Fruit fly (Drosophila melanogaster) whole organism, embryonic: ENCODE measurements around the gene CG1622.

Experiments
- Ada2b ChIP-seq: fragments of 200-800 bp; sonication (Bioruptor generic); IDR thresholded peaks from 2 replicates; pipeline ENCODE4 v1.3.6; 2022; ENCODE audit warnings: missing biosample characterization, missing genetic modification characterization
- Bdp1 ChIP-seq: fragments of 200-800 bp; sonication (Bioruptor generic); optimal IDR thresholded peaks from 3 replicates; lab custom pipeline; 2016; ENCODE audit warnings: missing biosample characterization, missing genetic modification characterization
- Bgb ChIP-seq: fragments of 200-800 bp; sonication (Bioruptor generic); IDR thresholded peaks from 2 replicates; pipeline ENCODE4 v1.3.6; 2022; ENCODE audit warnings: missing biosample characterization, missing genetic modification characterization; ENCODE audit not compliant: partially characterized antibody
- CG11560 ChIP-seq: fragments of 200-800 bp; sonication (Bioruptor generic); IDR thresholded peaks from 3 replicates; pipeline ENCODE4 v1.3.6; 2022; ENCODE audit warnings: missing biosample characterization, missing genetic modification characterization
- CG11695 ChIP-seq: fragments of 200-800 bp; sonication (Bioruptor generic); IDR thresholded peaks from 3 replicates; pipeline ENCODE4 v1.3.6; 2022; ENCODE audit warnings: missing biosample characterization, missing genetic modification characterization
- CG14014 ChIP-seq: fragments of 200-800 bp; sonication (Bioruptor generic); IDR thresholded peaks from 2 replicates; pipeline ENCODE4 v1.3.6; 2022; ENCODE audit warnings: missing biosample characterization, missing genetic modification characterization
- CG14860 ChIP-seq: fragments of 200-800 bp; sonication (Bioruptor generic); IDR thresholded peaks from 3 replicates; pipeline ENCODE4 v1.3.6; 2022; ENCODE audit warnings: missing biosample characterization, missing genetic modification characterization; ENCODE audit not compliant: partially characterized antibody
- CG17328 ChIP-seq: fragments of 200-800 bp; sonication (Bioruptor generic); IDR thresholded peaks from 2 replicates; pipeline ENCODE4 v1.3.6; 2022; ENCODE audit warnings: missing biosample characterization, missing genetic modification characterization
- CG18599 ChIP-seq: fragments of 200-800 bp; sonication (Bioruptor generic); optimal IDR thresholded peaks from 3 replicates; lab custom pipeline; 2017; ENCODE audit warnings: missing biosample characterization, missing genetic modification characterization, mild to moderate bottlenecking, moderate library complexity, missing genetic modification reagents
- CG2129 ChIP-seq: fragments of 200-800 bp; sonication (Bioruptor generic); IDR thresholded peaks from 2 replicates; pipeline ENCODE4 v1.3.6; 2022; ENCODE audit warnings: missing biosample characterization, missing genetic modification characterization; ENCODE audit not compliant: partially characterized antibody
- CG2678 ChIP-seq: fragments of 200-800 bp; sonication (Bioruptor generic); optimal IDR thresholded peaks from 3 replicates; lab custom pipeline; 2019; ENCODE audit warnings: missing biosample characterization, mild to moderate bottlenecking, missing genetic modification characterization, moderate library complexity
- CG3281 ChIP-seq: fragments of 200-800 bp; sonication (Bioruptor generic); optimal IDR thresholded peaks from 3 replicates; lab custom pipeline; 2017; ENCODE audit warnings: missing biosample characterization, mild to moderate bottlenecking, missing genetic modification characterization
- CG3407 ChIP-seq: fragments of 200-800 bp; sonication (Bioruptor generic); optimal IDR thresholded peaks from 2 replicates; lab custom pipeline; 2018; ENCODE audit warnings: missing biosample characterization, mild to moderate bottlenecking, missing genetic modification characterization
- CG3995 ChIP-seq: fragments of 200-800 bp; sonication (Bioruptor generic); optimal IDR thresholded peaks from 3 replicates; lab custom pipeline; 2016; ENCODE audit warnings: missing biosample characterization, missing genetic modification characterization
- CG6791 ChIP-seq: fragments of 200-800 bp; sonication (Bioruptor generic); IDR thresholded peaks from 3 replicates; pipeline ENCODE4 v1.3.6; 2022; ENCODE audit warnings: missing biosample characterization, missing genetic modification characterization; ENCODE audit not compliant: partially characterized antibody
- CG7357 ChIP-seq: fragments of 200-800 bp; sonication (Bioruptor generic); IDR thresholded peaks from 3 replicates; pipeline ENCODE4 v1.3.6; 2022; ENCODE audit warnings: missing biosample characterization, missing genetic modification characterization
- CG7839 ChIP-seq: fragments of 200-800 bp; sonication (Bioruptor generic); optimal IDR thresholded peaks from 3 replicates; lab custom pipeline; 2018; ENCODE audit warnings: missing biosample characterization, mild to moderate bottlenecking, missing genetic modification characterization, moderate library complexity
- Drgx ChIP-seq: fragments of 200-800 bp; sonication (Bioruptor generic); IDR thresholded peaks from 2 replicates; pipeline ENCODE4 v1.3.6; 2022; ENCODE audit warnings: missing biosample characterization, missing genetic modification characterization
- Med ChIP-seq: fragments of 200-800 bp; sonication (Bioruptor generic); peaks from one replicate; lab custom pipeline; 2016; ENCODE audit warnings: missing biosample characterization, missing genetic modification characterization, mild to moderate bottlenecking, inconsistent platforms, moderate library complexity
- Rfx ChIP-seq: fragments of 200-800 bp; sonication (Bioruptor generic); IDR thresholded peaks from 2 replicates; pipeline ENCODE4 v1.3.6; 2022; ENCODE audit warnings: missing biosample characterization, missing genetic modification characterization
- Vsx1 ChIP-seq: fragments of 200-800 bp; sonication (Bioruptor generic); optimal IDR thresholded peaks from 2 replicates; lab custom pipeline; 2017; ENCODE audit warnings: missing biosample characterization, mild to moderate bottlenecking, missing genetic modification characterization, missing genetic modification reagents
- amos ChIP-seq: fragments of 200-800 bp; sonication (Bioruptor generic); IDR thresholded peaks from 2 replicates; pipeline ENCODE4 v1.3.6; 2022; ENCODE audit warnings: missing biosample characterization, missing genetic modification characterization; ENCODE audit not compliant: partially characterized antibody
- ato ChIP-seq: fragments of 200-800 bp; sonication (Bioruptor generic); IDR thresholded peaks from 2 replicates; pipeline ENCODE4 v1.3.6; 2022; ENCODE audit warnings: missing biosample characterization, missing genetic modification characterization; ENCODE audit not compliant: partially characterized antibody
- bbx ChIP-seq: fragments of 200-800 bp; sonication (Bioruptor generic); IDR thresholded peaks from 2 replicates; pipeline ENCODE4 v1.3.6; 2022; ENCODE audit warnings: missing biosample characterization, missing genetic modification characterization; ENCODE audit not compliant: partially characterized antibody
- bcd ChIP-seq: fragments of 200-800 bp; sonication (Bioruptor generic); optimal IDR thresholded peaks from 2 replicates; lab custom pipeline; 2017; ENCODE audit warnings: missing biosample characterization, mild to moderate bottlenecking, missing genetic modification characterization
- btn ChIP-seq: fragments of 200-800 bp; sonication (Bioruptor generic); optimal IDR thresholded peaks from 2 replicates; lab custom pipeline; 2016; ENCODE audit warnings: missing biosample characterization, missing genetic modification characterization
- cato ChIP-seq: fragments of 200-800 bp; sonication (Bioruptor generic); optimal IDR thresholded peaks from 2 replicates; lab custom pipeline; 2016; ENCODE audit warnings: missing biosample characterization, missing genetic modification characterization, borderline replicate concordance
- danr ChIP-seq: fragments of 200-800 bp; sonication (Bioruptor generic); IDR thresholded peaks from 2 replicates; pipeline ENCODE4 v1.3.6; 2022; ENCODE audit warnings: missing biosample characterization, missing genetic modification characterization
- ftz-f1 ChIP-seq: fragments of 200-800 bp; sonication (Bioruptor generic); optimal IDR thresholded peaks from 2 replicates; lab custom pipeline; 2016; ENCODE audit warnings: missing biosample characterization, missing genetic modification characterization
- gem ChIP-seq: fragments of 200-800 bp; sonication (Bioruptor generic); optimal IDR thresholded peaks from 2 replicates; lab custom pipeline; 2019; ENCODE audit warnings: missing biosample characterization, mild to moderate bottlenecking, missing genetic modification characterization, moderate library complexity
- gfzf ChIP-seq: fragments of 200-800 bp; sonication (Bioruptor generic); optimal IDR thresholded peaks from 2 replicates; lab custom pipeline; 2016; ENCODE audit warnings: missing biosample characterization, mild to moderate bottlenecking, missing genetic modification characterization, moderate library complexity
- gsb ChIP-seq: fragments of 200-800 bp; sonication (Bioruptor generic); IDR thresholded peaks from 2 replicates; pipeline ENCODE4 v1.3.6; 2022; ENCODE audit warnings: missing biosample characterization, missing genetic modification characterization
- hbn ChIP-seq: fragments of 200-800 bp; sonication (Bioruptor generic); IDR thresholded peaks from 2 replicates; pipeline ENCODE4 v1.3.6; 2022; ENCODE audit warnings: missing biosample characterization, missing genetic modification characterization; ENCODE audit not compliant: partially characterized antibody
- inv ChIP-seq: fragments of 200-800 bp; sonication (Bioruptor generic); IDR thresholded peaks from 2 replicates; pipeline ENCODE4 v1.3.6; 2022; ENCODE audit warnings: missing biosample characterization, missing genetic modification characterization; ENCODE audit not compliant: partially characterized antibody
- lab ChIP-seq: fragments of 200-800 bp; sonication (Bioruptor generic); optimal IDR thresholded peaks from 3 replicates; lab custom pipeline; 2017; ENCODE audit warnings: missing biosample characterization, missing genetic modification characterization, mild to moderate bottlenecking, moderate library complexity, missing genetic modification reagents
- phol ChIP-seq: fragments of 200-800 bp; sonication (Bioruptor generic); optimal IDR thresholded peaks from 3 replicates; lab custom pipeline; 2018; ENCODE audit warnings: missing biosample characterization, mild to moderate bottlenecking, missing genetic modification characterization, moderate library complexity
- pita ChIP-seq: fragments of 200-800 bp; sonication (Bioruptor generic); optimal IDR thresholded peaks from 2 replicates; lab custom pipeline; 2017; ENCODE audit warnings: missing biosample characterization, mild to moderate bottlenecking, missing genetic modification characterization
- pzg ChIP-seq: fragments of 200-800 bp; sonication (Bioruptor generic); optimal IDR thresholded peaks from 3 replicates; lab custom pipeline; 2018; ENCODE audit warnings: missing biosample characterization, mild to moderate bottlenecking, missing genetic modification characterization, moderate library complexity
- row ChIP-seq: fragments of 200-800 bp; sonication (Bioruptor generic); IDR thresholded peaks from 3 replicates; pipeline ENCODE4 v1.3.6; 2022; ENCODE audit warnings: missing biosample characterization, missing genetic modification characterization
- stc ChIP-seq: fragments of 200-800 bp; sonication (Bioruptor generic); IDR thresholded peaks from 2 replicates; pipeline ENCODE4 v1.3.6; 2022; ENCODE audit warnings: missing biosample characterization, missing genetic modification characterization

CG1622 gene

DNA sequence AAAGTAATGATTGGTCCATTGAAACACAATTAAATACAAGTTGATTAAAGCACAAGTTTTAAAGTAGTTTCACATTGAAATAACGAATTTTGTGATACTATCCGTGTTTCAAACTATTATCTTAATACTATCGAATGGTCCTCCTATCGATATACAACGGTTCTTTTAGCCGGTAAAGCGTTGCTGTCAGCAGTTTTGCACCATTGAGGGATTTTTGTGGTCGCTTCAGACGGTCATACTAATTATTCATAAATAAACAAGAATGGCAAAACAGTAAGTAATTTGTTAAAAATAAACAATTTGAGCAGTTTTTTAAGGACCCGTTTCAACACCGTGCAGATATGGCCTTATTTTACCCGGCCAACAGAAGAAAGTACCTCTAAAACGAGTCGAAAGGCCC, 41.2 kb downstream of the CG1622 start, which contains the start of gene CG15747 (continued):
- TF ChIP-seq CG6791 (GFP tag; lab: Robert Waterston, UW) (peak; percentile 72), CG11695 (GFP tag; lab: Robert Waterston, UW) (no peak), gfzf (GFP tag; lab: Kevin White, UChicago) (peak; percentile 63), inv (peak; percentile 65), amos (peak; percentile 75), bbx (peak; percentile 25; the same call in 1 of the 2 replicates), CG3407 (GFP tag; lab: Kevin White, UChicago) (no peak), hbn (peak; percentile 43; the same call in 1 of the 2 replicates), Med (GFP tag; lab: Kevin White, UChicago) (peak; percentile 62), bcd (GFP tag; lab: Kevin White, UChicago) (peak; percentile 18), Bgb (GFP tag; lab: Robert Waterston, UW) (peak; percentile 62; the same call in 1 of the 2 replicates), CG2129 (GFP tag; lab: Robert Waterston, UW) (peak; percentile 29; the same call in 1 of the 2 replicates), gsb (GFP tag; lab: Robert Waterston, UW) (no peak), danr (GFP tag; lab: Robert Waterston, UW) (no peak), phol (tag; lab: Kevin White, UChicago) (peak; percentile 4), CG11560 (peak; percentile 77), CG3995 (peak; percentile 8), pzg (GFP tag; lab: Kevin White, UChicago) (peak; percentile 63), pita (GFP tag; lab: Kevin White, UChicago) (peak; percentile 3), row (peak; percentile 11; the same call in 1 of the 3 replicates), ftz-f1 (no peak), ato (GFP tag; lab: Robert Waterston, UW) (0 out of 2 replicates have a peak, but pooled peaks have one; percentile 34), Vsx1 (GFP tag; lab: Kevin White, UChicago) (no peak)

dm6 chrX:13345327-13345726, 48.4 kb downstream of the CG1622 start:
- no peak for TF ChIP-seq stc (GFP tag; lab: Robert Waterston, UW)
- TF ChIP-seq CG7357, result no peak
- TF ChIP-seq CG18599 (GFP tag; lab: Kevin White, UChicago), result peak; percentile 40
- TF ChIP-seq Ada2b, result no peak
- no peak for TF ChIP-seq pzg (GFP tag; lab: Kevin White, UChicago)
- TF ChIP-seq CG7839, result peak; percentile 8
- no peak for TF ChIP-seq Rfx (GFP tag; lab: Robert Waterston, UW)
- no peak for TF ChIP-seq Bdp1 (GFP tag; lab: Kevin White, UChicago)
- peak; percentile 25 for TF ChIP-seq gem (tag; lab: Kevin White, UChicago)
- TF ChIP-seq lab (GFP tag; lab: Kevin White, UChicago), result peak; percentile 21
- 0 out of 2 replicates have a peak, but pooled peaks have one; percentile 21 for TF ChIP-seq Drgx (GFP tag; lab: Robert Waterston, UW)
- peak; percentile 25 for TF ChIP-seq CG2678 (tag; lab: Kevin White, UChicago)
- TF ChIP-seq btn (GFP tag; lab: Kevin White, UChicago), result no peak
- TF ChIP-seq CG17328, result no peak
- TF ChIP-seq CG14860 (GFP tag; lab: Robert Waterston, UW), result 0 out of 3 replicates have a peak, but pooled peaks have one; percentile 20
- peak; percentile 3 for TF ChIP-seq CG3281 (GFP tag; lab: Kevin White, UChicago)
- TF ChIP-seq cato (GFP tag; lab: Kevin White, UChicago), result no peak
- no peak for TF ChIP-seq CG14014 (GFP tag; lab: Robert Waterston, UW)
